Worm (Caenorhabditis elegans): ENCODE measurements around the gene sri-45.

ce11 chrII:624443-624842, 37.2 kb downstream of the sri-45 start, which contains the start of gene T04B8.5:
- TF ChIP-seq ama-1 (optimal IDR thresholded peaks at IDR 0.05) (no peak), skn-1 (tag; optimal IDR thresholded peaks at IDR 0.05) (no peak), nhr-237 (tag; optimal IDR thresholded peaks at IDR 0.05) (no peak), nhr-25 (tag; optimal IDR thresholded peaks at IDR 0.05) (no peak), fkh-2 (tag; optimal IDR thresholded peaks at IDR 0.05) (no peak), daf-12 (tag; optimal IDR thresholded peaks at IDR 0.05) (no peak), unc-62 (GFP tag; optimal IDR thresholded peaks at IDR 0.05) (no peak), pha-4 (tag; optimal IDR thresholded peaks at IDR 0.05) (no peak), nhr-67 (tag; optimal IDR thresholded peaks at IDR 0.05) (no peak), pqm-1 (tag; optimal IDR thresholded peaks at IDR 0.05) (no peak)
